Worm (Caenorhabditis elegans): ENCODE results near the gene cdc-48.2.

DNA sequence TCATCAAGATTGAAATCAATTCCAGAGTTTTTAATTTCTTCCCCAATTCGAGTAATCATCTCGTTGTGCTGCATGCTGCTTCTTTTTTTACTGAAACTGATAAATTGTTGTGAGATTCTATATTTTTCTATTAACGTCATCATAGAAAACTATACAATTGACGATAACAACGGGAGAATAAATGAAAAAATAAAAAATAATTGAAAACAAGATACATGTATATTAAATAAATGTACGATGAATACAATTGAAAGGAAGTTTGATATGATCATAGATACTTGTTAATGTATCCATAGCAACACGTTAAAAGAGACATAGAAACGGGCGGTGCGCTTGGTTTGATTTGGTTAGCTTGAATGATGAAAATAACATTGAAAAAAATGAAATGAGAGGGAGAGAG lies 52.2 kb downstream of the cdc-48.2 start, which contains the start of gene T05C12.8:
- no peak for TF ChIP-seq sdz-12 (GFP tag; optimal IDR thresholded peaks at IDR 0.05)
- TF ChIP-seq aly-2 (tag; optimal IDR thresholded peaks at IDR 0.05), result no peak
